1 fruit fly cellular context compared by ENCODE assay signal in genomic region chr3R:21154130-21154529, dm6.
TF ChIP-seq lines count a peak whose summit lies in the region.

No protein-coding gene starts in this region.

TF ChIP-seq in whole organism, embryonic, 481 proteins besides CTCF, POLR2A, EP300 and RAD21 (continued from another document):
- TF ChIP-seq CG8281 (tag; optimal IDR thresholded peaks at IDR 0.05; lab: Kevin White, UChicago) (no peak), CG10431 (GFP tag; optimal IDR thresholded peaks at IDR 0.05; lab: Kevin White, UChicago) (peak; percentile 99), CG7372 (GFP tag; IDR thresholded peaks at IDR 0.05; lab: Robert Waterston, UW) (peak; percentile 75), MESR4 (GFP tag; optimal IDR thresholded peaks at IDR 0.05; lab: Kevin White, UChicago) (no peak), CG30403 (GFP tag; optimal IDR thresholded peaks at IDR 0.05; lab: Kevin White, UChicago) (no peak), vfl (GFP tag; optimal IDR thresholded peaks at IDR 0.05; lab: Kevin White, UChicago) (no peak), CG6175 (GFP tag; IDR thresholded peaks at IDR 0.05; lab: Robert Waterston, UW) (0 out of 3 replicates have a peak, but pooled peaks have one; percentile 7), shn (GFP tag; optimal IDR thresholded peaks at IDR 0.05; lab: Kevin White, UChicago) (no peak), onecut (GFP tag; IDR thresholded peaks at IDR 0.05; lab: Robert Waterston, UW) (no peak), Atf-2 (GFP tag; optimal IDR thresholded peaks at IDR 0.05; lab: Kevin White, UChicago) (no peak), ase (GFP tag; IDR thresholded peaks at IDR 0.05; lab: Robert Waterston, UW) (no peak), YL-1 (GFP tag; optimal IDR thresholded peaks at IDR 0.05; lab: Kevin White, UChicago) (no peak)
